Worm (Caenorhabditis elegans) whole organism, L3 larva: ENCODE data around the gene sgn-1.

Experiments used
- ZK546.5 ChIP-seq: sonication (generic microtip); optimal IDR thresholded peaks from 2 replicates; lab custom pipeline; 2017; ENCODE audit warnings: missing biosample characterization, missing genetic modification characterization
- elt-3 ChIP-seq, 3 experiments: fragments of 150-350 bp in 1 of 3; sonication (generic microtip) in 2 of 3; optimal IDR thresholded peaks; 2 replicates in 2 of 3; 4 replicates in 1 of 3; lab custom pipeline; 2014 to 2017; ENCODE audit warnings: missing biosample characterization in 3 of 3, missing genetic modification characterization in 3 of 3
- fos-1 ChIP-seq: fragments of 150-350 bp; optimal IDR thresholded peaks from 2 replicates; lab custom pipeline; 2014; ENCODE audit warnings: missing biosample characterization, missing genetic modification characterization
- lin-15B ChIP-seq: fragments of 150-350 bp; optimal IDR thresholded peaks from 2 replicates; lab custom pipeline; 2014; ENCODE audit warnings: missing biosample characterization, missing genetic modification characterization
- unc-62 ChIP-seq: fragments of 150-350 bp; sonication (generic microtip); optimal IDR thresholded peaks from 4 replicates; lab custom pipeline; 2014; ENCODE audit warnings: missing biosample characterization, missing genetic modification reagents, missing genetic modification characterization

DNA sequence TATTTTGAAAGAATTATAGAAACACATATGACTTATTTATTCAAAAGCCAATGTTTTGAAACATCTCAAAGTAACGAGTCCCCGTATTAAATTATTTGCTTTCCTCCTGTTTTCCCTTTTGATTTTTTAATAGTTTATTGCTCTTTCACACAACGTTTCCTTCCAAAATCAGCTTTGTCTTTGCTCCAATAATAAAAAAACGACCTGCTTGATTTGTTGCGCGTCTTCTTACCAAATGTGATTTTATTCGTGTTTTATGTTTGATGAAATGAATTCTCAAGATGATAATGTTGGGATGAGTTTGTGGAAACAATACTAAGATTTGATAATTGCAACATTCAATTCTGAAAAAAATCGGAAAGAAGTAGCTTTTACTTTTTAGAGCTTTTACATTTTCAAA, 28.9 kb upstream of the sgn-1 start:
- TF ChIP-seq unc-62 (GFP tag; lab: Kevin White, UChicago) (no peak), ZK546.5 (tag; lab: Kevin White, UChicago) (no peak), elt-3 (tag; optimal IDR thresholded peaks at IDR 0.05; lab: Kevin White, UChicago) (no peak), fos-1 (tag; lab: Kevin White, UChicago) (no peak), lin-15B (tag; lab: Kevin White, UChicago) (no peak)
